Worm (Caenorhabditis elegans) whole organism, early embryonic: ENCODE measurements around the gene K01A6.7.

Experiments used
- ama-1 ChIP-seq: fragments of 150-350 bp; optimal IDR thresholded peaks from 2 replicates; lab custom pipeline; 2014
- ceh-36 ChIP-seq: sonication (generic microtip); optimal IDR thresholded peaks from 2 replicates; lab custom pipeline; 2016; ENCODE audit warnings: missing genetic modification characterization, inconsistent platforms, missing compliant biosample characterization
- hmbx-1 ChIP-seq: sonication (generic microtip); optimal IDR thresholded peaks from 2 replicates; lab custom pipeline; 2016; ENCODE audit warnings: mild to moderate bottlenecking, missing genetic modification characterization, missing compliant biosample characterization
- hnd-1 ChIP-seq: sonication (generic microtip); optimal IDR thresholded peaks from 2 replicates; lab custom pipeline; 2016; ENCODE audit warnings: missing genetic modification characterization, missing compliant biosample characterization
- pes-1 ChIP-seq: fragments of 200-800 bp; sonication (Bioruptor generic); IDR thresholded peaks from 2 replicates; pipeline ENCODE4 v1.3.6; 2022; ENCODE audit warnings: missing genetic modification reagents, missing genetic modification characterization, missing compliant biosample characterization
- scrt-1 ChIP-seq: fragments of 200-800 bp; sonication (Bioruptor generic); IDR thresholded peaks from 2 replicates; pipeline ENCODE4 v1.3.6; 2022; ENCODE audit warnings: missing genetic modification characterization, missing compliant biosample characterization
- tra-4 ChIP-seq: sonication (generic microtip); optimal IDR thresholded peaks from 2 replicates; lab custom pipeline; 2017; ENCODE audit warnings: missing genetic modification characterization, missing compliant biosample characterization

ce11 chrIV:11759852-11760251 is 21.5 kb upstream of the K01A6.7 start:
- TF ChIP-seq ceh-36 (tag; lab: Kevin White, UChicago) (no peak), tra-4 (tag; lab: Kevin White, UChicago) (no peak), ama-1 (no peak), scrt-1 (GFP tag; lab: Robert Waterston, UW) (no peak), hmbx-1 (no peak), hnd-1 (tag; lab: Kevin White, UChicago) (no peak), pes-1 (GFP tag; lab: Robert Waterston, UW) (no peak)
